Worm (Caenorhabditis elegans) whole organism, mixed stage, embryonic: ENCODE measurements around the gene K03B8.4.

ENCODE experiments used
- ceh-43 ChIP-seq: fragments of 200-800 bp; sonication (Bioruptor generic); optimal IDR thresholded peaks from 2 replicates; lab custom pipeline; 2018; ENCODE audit warnings: mild to moderate bottlenecking, missing genetic modification characterization, moderate library complexity, missing compliant biosample characterization
- hlh-1 ChIP-seq: fragments of 150-350 bp; optimal IDR thresholded peaks from 2 replicates; lab custom pipeline; 2014; ENCODE audit warnings: missing biosample characterization, missing genetic modification reagents, missing genetic modification characterization
- lin-13 ChIP-seq: fragments of 150-350 bp; optimal IDR thresholded peaks from 2 replicates; lab custom pipeline; 2014; ENCODE audit warnings: missing biosample characterization, missing genetic modification characterization
- lsy-2 ChIP-seq: fragments of 150-350 bp; optimal IDR thresholded peaks from 2 replicates; lab custom pipeline; 2014; ENCODE audit warnings: missing biosample characterization, missing genetic modification characterization
- nhr-76 ChIP-seq: sonication (generic microtip); optimal IDR thresholded peaks from 2 replicates; lab custom pipeline; 2017; ENCODE audit warnings: missing biosample characterization, missing genetic modification characterization
- unc-39 ChIP-seq: fragments of 150-350 bp; optimal IDR thresholded peaks from 2 replicates; lab custom pipeline; 2014; ENCODE audit warnings: missing biosample characterization, missing genetic modification characterization

ce11 chrV:11390394-11390793, 4.5 kb downstream of the K03B8.4 start, which contains the start of the genes K03B8.11 and K03B8.14:
- TF ChIP-seq lin-13 (tag; lab: Kevin White, UChicago) (no peak), hlh-1 (tag; lab: Kevin White, UChicago) (no peak), nhr-76 (tag; lab: Kevin White, UChicago) (no peak), ceh-43 (GFP tag; lab: Kevin White, UChicago) (no peak), unc-39 (no peak), lsy-2 (tag; lab: Kevin White, UChicago) (no peak)
